Fruit fly (Drosophila melanogaster) S2 (cell line): Measurements from ENCODE around the gene CG2652.

ENCODE experiments used
- CG8478 ChIP-seq: fragments of >200 bp; optimal IDR thresholded peaks from 2 replicates; lab custom pipeline; 2018
- CTCF ChIP-seq, 2 experiments: fragments of >200 bp; optimal IDR thresholded peaks; 2 replicates each; lab custom pipeline; 2018

Gene CG2652

dm6 chrX:2690376-2690775 is 7.6 kb upstream of the CG2652 start:
- TF ChIP-seq CG8478 (lab: Kevin White, UChicago), result no peak

- no peak for TF ChIP-seq CG8478 (lab: Kevin White, UChicago)
- TF ChIP-seq CTCF (optimal IDR thresholded peaks at IDR 0.05; lab: Kevin White, UChicago), result no peak
These were observed 4.2 kb upstream of the CG2652 start for dm6 chrX:2686930-2687329.

dm6 chrX:2685580-2685979 is 2.8 kb upstream of the CG2652 start, which contains the start of gene per:
TSS of gene per (plus strand) at chrX:2685580.
- no peak for TF ChIP-seq CG8478 (lab: Kevin White, UChicago)
- no peak for TF ChIP-seq CTCF (optimal IDR thresholded peaks at IDR 0.05; lab: Kevin White, UChicago)

- no peak for TF ChIP-seq CG8478 (lab: Kevin White, UChicago)
- no peak for TF ChIP-seq CTCF (optimal IDR thresholded peaks at IDR 0.05; lab: Kevin White, UChicago)
These were observed 2.3 kb upstream of the CG2652 start for dm6 chrX:2685022-2685421.

dm6 chrX:2684442-2684841 is 1.7 kb upstream of the CG2652 start:
- peak; percentile 78 to 86 for TF ChIP-seq CTCF (optimal IDR thresholded peaks at IDR 0.05; lab: Kevin White, UChicago)
- no peak for TF ChIP-seq CG8478 (lab: Kevin White, UChicago)

dm6 chrX:2683926-2684325 is 1.2 kb upstream of the CG2652 start:
- no peak for TF ChIP-seq CTCF (optimal IDR thresholded peaks at IDR 0.05; lab: Kevin White, UChicago)
- TF ChIP-seq CG8478 (lab: Kevin White, UChicago), result no peak

dm6 chrX:2681601-2682000 is 1.1 kb downstream of the CG2652 start, which contains the start of gene HLH3B:
TSS of gene HLH3B (minus strand) at chrX:2681723.
- TF ChIP-seq CG8478 (lab: Kevin White, UChicago) (no peak), CTCF (optimal IDR thresholded peaks at IDR 0.05; lab: Kevin White, UChicago) (no peak)

- TF ChIP-seq CTCF (optimal IDR thresholded peaks at IDR 0.05; lab: Kevin White, UChicago) (no peak), CG8478 (lab: Kevin White, UChicago) (no peak)
These were observed 5.6 kb downstream of the CG2652 start for dm6 chrX:2677024-2677589.

- TF ChIP-seq CTCF (optimal IDR thresholded peaks at IDR 0.05; lab: Kevin White, UChicago), result no peak
- no peak for TF ChIP-seq CG8478 (lab: Kevin White, UChicago)
These were observed 19.3 kb downstream of the CG2652 start for dm6 chrX:2663416-2663815.

- TF ChIP-seq CG8478 (lab: Kevin White, UChicago), result no peak
- no peak for TF ChIP-seq CTCF (optimal IDR thresholded peaks at IDR 0.05; lab: Kevin White, UChicago)
These were observed 20.1 kb downstream of the CG2652 start for dm6 chrX:2662540-2663133.

- no peak for TF ChIP-seq CTCF (optimal IDR thresholded peaks at IDR 0.05; lab: Kevin White, UChicago)
- TF ChIP-seq CG8478 (lab: Kevin White, UChicago), result no peak
These were observed 21.0 kb downstream of the CG2652 start for dm6 chrX:2661758-2662157.

dm6 chrX:2659430-2660075 is 23.2 kb downstream of the CG2652 start:
- TF ChIP-seq CG8478 (lab: Kevin White, UChicago) (no peak), CTCF (optimal IDR thresholded peaks at IDR 0.05; lab: Kevin White, UChicago) (peak; percentile 85 to 88)

- peak in 1 of 2 experiments; percentile 31 for TF ChIP-seq CTCF (optimal IDR thresholded peaks at IDR 0.05; lab: Kevin White, UChicago)
- no peak for TF ChIP-seq CG8478 (lab: Kevin White, UChicago)
These were observed 24.4 kb downstream of the CG2652 start for dm6 chrX:2658258-2658853.

dm6 chrX:2657220-2657619 is 25.5 kb downstream of the CG2652 start:
- TF ChIP-seq CTCF (optimal IDR thresholded peaks at IDR 0.05; lab: Kevin White, UChicago), result no peak
- no peak for TF ChIP-seq CG8478 (lab: Kevin White, UChicago)

dm6 chrX:2655998-2656397 is 26.7 kb downstream of the CG2652 start:
- TF ChIP-seq CTCF (optimal IDR thresholded peaks at IDR 0.05; lab: Kevin White, UChicago) (peak; percentile 81 to 82), CG8478 (lab: Kevin White, UChicago) (no peak)
